Worm (Caenorhabditis elegans) whole organism, L1 larva: Measurements from ENCODE around the gene ZK218.7.

ENCODE experiments used
- C16A3.4 ChIP-seq: fragments of 150-350 bp; optimal IDR thresholded peaks from 2 replicates; lab custom pipeline; 2014; ENCODE audit warnings: missing biosample characterization, missing genetic modification characterization
- Y116A8C.19 ChIP-seq: sonication (generic microtip); optimal IDR thresholded peaks from 2 replicates; lab custom pipeline; 2016; ENCODE audit warnings: missing compliant biosample characterization, missing genetic modification characterization, borderline replicate concordance
- aha-1 ChIP-seq: fragments of 150-350 bp; optimal IDR thresholded peaks from 2 replicates; lab custom pipeline; 2014; ENCODE audit warnings: missing biosample characterization, missing genetic modification characterization
- alr-1 ChIP-seq: fragments of 200-800 bp; sonication (Bioruptor generic); optimal IDR thresholded peaks from 2 replicates; lab custom pipeline; 2018; ENCODE audit warnings: borderline replicate concordance, mild to moderate bottlenecking, missing genetic modification characterization, missing compliant biosample characterization
- ama-1 ChIP-seq: fragments of 150-350 bp; optimal IDR thresholded peaks from 2 replicates; lab custom pipeline; 2014
- ceh-8 ChIP-seq: fragments of 200-800 bp; sonication (Bioruptor generic); optimal IDR thresholded peaks from 2 replicates; lab custom pipeline; 2018; ENCODE audit warnings: mild to moderate bottlenecking, missing genetic modification characterization, moderate library complexity, missing compliant biosample characterization
- dpl-1 ChIP-seq, 3 experiments: fragments of 150-350 bp in 2 of 3; sonication (generic microtip) in 1 of 3; optimal IDR thresholded peaks; 2 replicates each; lab custom pipeline; 2014 to 2017; ENCODE audit warnings: missing biosample characterization in 3 of 3, missing genetic modification characterization in 3 of 3, missing genetic modification reagents in 3 of 3
- efl-1 ChIP-seq, 4 experiments: fragments of 150-350 bp; optimal IDR thresholded peaks in 3 of 4; peaks in 1 of 4; 1 replicate in 1 of 4; 2 replicates in 3 of 4; lab custom pipeline; 2014; ENCODE audit warnings: missing biosample characterization in 2 of 4, missing genetic modification characterization in 2 of 4, missing genetic modification reagents in 2 of 4
- elt-2 ChIP-seq: sonication (generic microtip); optimal IDR thresholded peaks from 2 replicates; lab custom pipeline; 2016; ENCODE audit warnings: missing genetic modification characterization, mild to moderate bottlenecking, inconsistent platforms, missing compliant biosample characterization, missing genetic modification reagents
- fkh-10 ChIP-seq: sonication (generic microtip); optimal IDR thresholded peaks from 2 replicates; lab custom pipeline; 2017; ENCODE audit warnings: missing biosample characterization, missing genetic modification reagents, missing genetic modification characterization
- fkh-8 ChIP-seq: sonication (generic microtip); optimal IDR thresholded peaks from 2 replicates; lab custom pipeline; 2016; ENCODE audit warnings: mild to moderate bottlenecking, missing genetic modification characterization, missing compliant biosample characterization
- hlh-17 ChIP-seq: fragments of 200-800 bp; sonication (Bioruptor generic); optimal IDR thresholded peaks from 2 replicates; lab custom pipeline; 2018; ENCODE audit warnings: missing genetic modification characterization, mild to moderate bottlenecking, missing compliant biosample characterization, moderate library complexity, borderline replicate concordance
- hpl-2 ChIP-seq: fragments of 150-350 bp; optimal IDR thresholded peaks from 2 replicates; lab custom pipeline; 2014; ENCODE audit warnings: missing biosample characterization, missing genetic modification reagents, missing genetic modification characterization
- isw-1 ChIP-seq: fragments of 200-800 bp; sonication (Bioruptor generic); IDR thresholded peaks from 2 replicates; pipeline ENCODE4 v1.3.6; 2022; ENCODE audit warnings: missing genetic modification characterization, missing compliant biosample characterization
- lin-14 ChIP-seq: fragments of 200-800 bp; sonication (Bioruptor generic); optimal IDR thresholded peaks from 2 replicates; lab custom pipeline; 2018; ENCODE audit warnings: mild to moderate bottlenecking, missing genetic modification characterization, moderate library complexity, missing compliant biosample characterization
- lin-35 ChIP-seq, 2 experiments: fragments of 150-350 bp; optimal IDR thresholded peaks; 2 replicates each; lab custom pipeline; 2014; ENCODE audit warnings: missing biosample characterization in 2 of 2, missing genetic modification characterization in 2 of 2, missing genetic modification reagents in 2 of 2
- lin-39 ChIP-seq: fragments of 150-350 bp; optimal IDR thresholded peaks from 2 replicates; lab custom pipeline; 2014; ENCODE audit warnings: missing biosample characterization, missing genetic modification reagents, missing genetic modification characterization
- lir-3 ChIP-seq: sonication (generic microtip); optimal IDR thresholded peaks from 2 replicates; lab custom pipeline; 2016; ENCODE audit warnings: mild to moderate bottlenecking, missing genetic modification characterization, moderate library complexity, missing compliant biosample characterization; ENCODE audit not compliant: poor library complexity
- lsy-2 ChIP-seq, 2 experiments: fragments of 150-350 bp; optimal IDR thresholded peaks; 2 replicates each; lab custom pipeline; 2014; ENCODE audit warnings: missing biosample characterization in 2 of 2, missing genetic modification characterization in 2 of 2
- mdl-1 ChIP-seq, 2 experiments: fragments of 150-350 bp; optimal IDR thresholded peaks; 2 replicates each; lab custom pipeline; 2014 to 2017; ENCODE audit warnings: missing biosample characterization in 2 of 2, missing genetic modification characterization in 2 of 2, inconsistent platforms in 1 of 2
- mef-2 ChIP-seq: fragments of 150-350 bp; optimal IDR thresholded peaks from 2 replicates; lab custom pipeline; 2014; ENCODE audit warnings: missing biosample characterization, missing genetic modification characterization
- nhr-12 ChIP-seq: sonication (generic microtip); optimal IDR thresholded peaks from 2 replicates; lab custom pipeline; 2017; ENCODE audit warnings: missing biosample characterization, missing genetic modification characterization
- nhr-19 ChIP-seq: fragments of 200-800 bp; sonication (Bioruptor generic); conservative IDR thresholded peaks from 2 replicates; pipeline ENCODE4 v1.3.6; 2022; ENCODE audit warnings: missing genetic modification characterization, missing compliant biosample characterization
- nhr-237 ChIP-seq: fragments of 150-350 bp; optimal IDR thresholded peaks from 2 replicates; lab custom pipeline; 2014; ENCODE audit warnings: missing biosample characterization, missing genetic modification characterization
- nhr-47 ChIP-seq: sonication (generic microtip); optimal IDR thresholded peaks from 2 replicates; lab custom pipeline; 2016; ENCODE audit warnings: mild to moderate bottlenecking, missing genetic modification characterization, moderate library complexity, missing compliant biosample characterization
- nhr-71 ChIP-seq: sonication (generic microtip); optimal IDR thresholded peaks from 2 replicates; lab custom pipeline; 2016; ENCODE audit warnings: mild to moderate bottlenecking, missing genetic modification characterization, moderate library complexity, missing compliant biosample characterization
- nhr-90 ChIP-seq: sonication (generic microtip); optimal IDR thresholded peaks from 2 replicates; lab custom pipeline; 2016; ENCODE audit warnings: mild to moderate bottlenecking, missing genetic modification characterization, missing compliant biosample characterization; ENCODE audit not compliant: poor library complexity
- pqm-1 ChIP-seq: sonication (generic microtip); optimal IDR thresholded peaks from 3 replicates; lab custom pipeline; 2017; ENCODE audit warnings: missing biosample characterization, missing genetic modification characterization
- skn-1 ChIP-seq: fragments of 150-350 bp; optimal IDR thresholded peaks from 2 replicates; lab custom pipeline; 2014; ENCODE audit warnings: missing biosample characterization, missing genetic modification characterization
- sox-4 ChIP-seq: sonication (generic microtip); optimal IDR thresholded peaks from 2 replicates; lab custom pipeline; 2016; ENCODE audit warnings: missing genetic modification characterization, missing compliant biosample characterization
- sptf-1 ChIP-seq: fragments of 150-350 bp; optimal IDR thresholded peaks from 2 replicates; lab custom pipeline; 2014; ENCODE audit warnings: missing biosample characterization, missing genetic modification characterization
- sup-37 ChIP-seq: fragments of 200-800 bp; sonication (Bioruptor generic); optimal IDR thresholded peaks from 2 replicates; lab custom pipeline; 2018; ENCODE audit warnings: mild to moderate bottlenecking, missing genetic modification characterization, missing compliant biosample characterization
- swsn-7 ChIP-seq: sonication (generic microtip); optimal IDR thresholded peaks from 2 replicates; lab custom pipeline; 2016; ENCODE audit warnings: missing genetic modification characterization, missing compliant biosample characterization
- unc-62 ChIP-seq: fragments of 150-350 bp; optimal IDR thresholded peaks from 2 replicates; lab custom pipeline; 2014; ENCODE audit warnings: missing biosample characterization, missing genetic modification reagents, missing genetic modification characterization
- xbp-1 ChIP-seq: sonication (generic microtip); optimal IDR thresholded peaks from 2 replicates; lab custom pipeline; 2016; ENCODE audit warnings: missing genetic modification characterization, missing compliant biosample characterization

Gene ZK218.7

ce11 chrV:17075900-17076299 is 29.7 kb upstream of the ZK218.7 start, which contains the start of gene str-125:
Gene str-125 (minus strand): TSS chrV:17076000.
- TF ChIP-seq hlh-17 (GFP tag; lab: Kevin White, UChicago) = no peak
- TF ChIP-seq nhr-19 = no peak
- no peak for TF ChIP-seq sup-37 (GFP tag; lab: Kevin White, UChicago)
- TF ChIP-seq dpl-1 (GFP tag; optimal IDR thresholded peaks at IDR 0.05; lab: Kevin White, UChicago) = no peak
- no peak for TF ChIP-seq ceh-8 (GFP tag; lab: Kevin White, UChicago)
- TF ChIP-seq mef-2 (tag; lab: Kevin White, UChicago) = no peak
- TF ChIP-seq mdl-1 (tag; optimal IDR thresholded peaks at IDR 0.05; lab: Kevin White, UChicago) = no peak
- no peak for TF ChIP-seq elt-2 (tag; lab: Kevin White, UChicago)
- no peak for TF ChIP-seq isw-1
- no peak for TF ChIP-seq nhr-90 (tag; lab: Kevin White, UChicago)
- no peak for TF ChIP-seq alr-1 (tag; lab: Kevin White, UChicago)
- no peak for TF ChIP-seq lin-35 (GFP tag; optimal IDR thresholded peaks at IDR 0.05; lab: Kevin White, UChicago)
- no peak for TF ChIP-seq swsn-7
- TF ChIP-seq ama-1 (lab: Kevin White, UChicago) = no peak
- no peak for TF ChIP-seq nhr-237 (tag; lab: Kevin White, UChicago)
- no peak for TF ChIP-seq sptf-1 (tag; lab: Kevin White, UChicago)
- TF ChIP-seq nhr-12 (tag; lab: Kevin White, UChicago) = no peak
- no peak for TF ChIP-seq lin-14 (GFP tag; lab: Kevin White, UChicago)
- no peak for TF ChIP-seq fkh-10 (GFP tag; lab: Kevin White, UChicago)

ce11 chrV:17077889-17078288 is 27.7 kb upstream of the ZK218.7 start, which contains the start of gene T05E12.3:
Gene T05E12.3 (minus strand): TSS chrV:17077989.
- TF ChIP-seq swsn-7 (no peak), unc-62 (no peak), lsy-2 (tag; optimal IDR thresholded peaks at IDR 0.05; lab: Kevin White, UChicago) (no peak), Y116A8C.19 (no peak), mdl-1 (tag; optimal IDR thresholded peaks at IDR 0.05; lab: Kevin White, UChicago) (no peak), lin-39 (tag; lab: Kevin White, UChicago) (no peak), efl-1 (optimal IDR thresholded peaks at IDR 0.05; lab: Kevin White, UChicago) (no peak), efl-1 (GFP tag; optimal IDR thresholded peaks at IDR 0.05 in 1 of 2; lab: Kevin White, UChicago) (no peak), hlh-17 (GFP tag; lab: Kevin White, UChicago) (no peak), aha-1 (no peak), lin-14 (GFP tag; lab: Kevin White, UChicago) (no peak), nhr-47 (tag; lab: Kevin White, UChicago) (no peak)

- TF ChIP-seq nhr-71 (tag; lab: Kevin White, UChicago) = no peak
- no peak for TF ChIP-seq C16A3.4 (tag; lab: Kevin White, UChicago)
- TF ChIP-seq xbp-1 (tag; lab: Kevin White, UChicago) = no peak
- TF ChIP-seq lin-39 (tag; lab: Kevin White, UChicago) = no peak
These were observed 25.8 kb upstream of the ZK218.7 start, which contains the start of gene srw-20 for ce11 chrV:17079795-17080194. Gene srw-20 (minus strand): TSS chrV:17079895.

- TF ChIP-seq lir-3 (tag; lab: Kevin White, UChicago) (no peak), mef-2 (tag; lab: Kevin White, UChicago) (no peak), lin-35 (GFP tag; optimal IDR thresholded peaks at IDR 0.05; lab: Kevin White, UChicago) (no peak), nhr-19 (no peak), pqm-1 (tag; lab: Kevin White, UChicago) (no peak), skn-1 (tag; lab: Kevin White, UChicago) (no peak), hpl-2 (GFP tag; lab: Kevin White, UChicago) (no peak), xbp-1 (tag; lab: Kevin White, UChicago) (no peak), dpl-1 (GFP tag; optimal IDR thresholded peaks at IDR 0.05; lab: Kevin White, UChicago) (no peak), fkh-8 (tag; lab: Kevin White, UChicago) (no peak), sox-4 (no peak), lsy-2 (tag; optimal IDR thresholded peaks at IDR 0.05; lab: Kevin White, UChicago) (no peak)
These were observed 22.9 kb upstream of the ZK218.7 start, which contains the start of gene T05E12.9 for ce11 chrV:17082718-17083117. Gene T05E12.9 (minus strand): TSS chrV:17082818.
